Worm (Caenorhabditis elegans) whole organism, L3 larva: ENCODE results near the gene F54E7.9.
A peak's percentile ranks its signal among the peaks of the same experiment; 100 is the strongest.

Experiments
- R02D3.7 ChIP-seq: fragments of 150-350 bp; optimal IDR thresholded peaks from 2 replicates; lab custom pipeline; 2014; ENCODE audit warnings: missing biosample characterization, missing genetic modification characterization
- ZK546.5 ChIP-seq: sonication (generic microtip); optimal IDR thresholded peaks from 2 replicates; lab custom pipeline; 2017; ENCODE audit warnings: missing biosample characterization, missing genetic modification characterization
- aly-2 ChIP-seq: fragments of 150-350 bp; optimal IDR thresholded peaks from 2 replicates; lab custom pipeline; 2014; ENCODE audit warnings: missing biosample characterization, missing genetic modification characterization
- ama-1 ChIP-seq: fragments of 150-350 bp; optimal IDR thresholded peaks from 2 replicates; lab custom pipeline; 2018
- ceh-82 ChIP-seq: fragments of 150-350 bp; optimal IDR thresholded peaks from 2 replicates; lab custom pipeline; 2014; ENCODE audit warnings: missing biosample characterization, missing genetic modification characterization
- ceh-9 ChIP-seq: sonication (generic microtip); optimal IDR thresholded peaks from 2 replicates; lab custom pipeline; 2018; ENCODE audit warnings: missing biosample characterization, missing genetic modification characterization
- egl-27 ChIP-seq: sonication (generic microtip); optimal IDR thresholded peaks from 4 replicates; lab custom pipeline; 2017; ENCODE audit warnings: missing biosample characterization, missing genetic modification reagents, missing genetic modification characterization
- elt-1 ChIP-seq: fragments of 150-350 bp; optimal IDR thresholded peaks from 2 replicates; lab custom pipeline; 2014; ENCODE audit warnings: missing biosample characterization, missing genetic modification characterization
- elt-2 ChIP-seq: sonication (generic microtip); optimal IDR thresholded peaks from 2 replicates; lab custom pipeline; 2016; ENCODE audit warnings: missing genetic modification reagents, mild to moderate bottlenecking, missing genetic modification characterization, missing compliant biosample characterization
- elt-3 ChIP-seq, 3 experiments: fragments of 150-350 bp in 1 of 3; sonication (generic microtip) in 2 of 3; optimal IDR thresholded peaks; 2 replicates in 2 of 3; 4 replicates in 1 of 3; lab custom pipeline; 2014 to 2017; ENCODE audit warnings: missing biosample characterization in 3 of 3, missing genetic modification characterization in 3 of 3
- fkh-2 ChIP-seq: fragments of 150-350 bp; optimal IDR thresholded peaks from 2 replicates; lab custom pipeline; 2014; ENCODE audit warnings: missing biosample characterization, missing genetic modification reagents, missing genetic modification characterization
- fos-1 ChIP-seq: fragments of 150-350 bp; optimal IDR thresholded peaks from 2 replicates; lab custom pipeline; 2014; ENCODE audit warnings: missing biosample characterization, missing genetic modification characterization
- hmg-11 ChIP-seq: sonication (generic microtip); optimal IDR thresholded peaks from 2 replicates; lab custom pipeline; 2016; ENCODE audit warnings: missing genetic modification characterization, missing compliant biosample characterization
- jun-1 ChIP-seq: fragments of 150-350 bp; optimal IDR thresholded peaks from 2 replicates; lab custom pipeline; 2014; ENCODE audit warnings: missing biosample characterization, missing genetic modification reagents, missing genetic modification characterization
- lin-15B ChIP-seq: fragments of 150-350 bp; optimal IDR thresholded peaks from 2 replicates; lab custom pipeline; 2014; ENCODE audit warnings: missing biosample characterization, missing genetic modification characterization
- lsy-12 ChIP-seq: sonication (generic microtip); optimal IDR thresholded peaks from 2 replicates; lab custom pipeline; 2016; ENCODE audit warnings: mild to moderate bottlenecking, missing genetic modification characterization, missing compliant biosample characterization
- mdl-1 ChIP-seq: fragments of 150-350 bp; optimal IDR thresholded peaks from 2 replicates; lab custom pipeline; 2014; ENCODE audit warnings: missing biosample characterization, missing genetic modification characterization
- mml-1 ChIP-seq: fragments of 150-350 bp; sonication (generic microtip); optimal IDR thresholded peaks from 3 replicates; lab custom pipeline; 2014; ENCODE audit warnings: missing biosample characterization, missing genetic modification characterization
- nfya-1 ChIP-seq: sonication (generic microtip); optimal IDR thresholded peaks from 2 replicates; lab custom pipeline; 2017; ENCODE audit warnings: missing genetic modification characterization, mild to moderate bottlenecking, missing compliant biosample characterization, antibody characterized with exemption, moderate library complexity; ENCODE audit not compliant: insufficient read depth
- nhr-11 ChIP-seq: fragments of 150-350 bp; optimal IDR thresholded peaks from 2 replicates; lab custom pipeline; 2014; ENCODE audit warnings: missing biosample characterization, missing genetic modification characterization
- nhr-12 ChIP-seq: fragments of 150-350 bp; optimal IDR thresholded peaks from 2 replicates; lab custom pipeline; 2014; ENCODE audit warnings: missing biosample characterization, missing genetic modification characterization
- nhr-23 ChIP-seq: fragments of 150-350 bp; optimal IDR thresholded peaks from 2 replicates; lab custom pipeline; 2014; ENCODE audit warnings: missing biosample characterization, missing genetic modification reagents, missing genetic modification characterization
- nhr-237 ChIP-seq: fragments of 150-350 bp; optimal IDR thresholded peaks from 2 replicates; lab custom pipeline; 2014; ENCODE audit warnings: missing biosample characterization, missing genetic modification characterization
- nhr-25 ChIP-seq: sonication (generic microtip); optimal IDR thresholded peaks from 2 replicates; lab custom pipeline; 2017; ENCODE audit warnings: missing biosample characterization, missing genetic modification characterization
- nhr-28 ChIP-seq: fragments of 150-350 bp; optimal IDR thresholded peaks from 2 replicates; lab custom pipeline; 2014; ENCODE audit warnings: missing biosample characterization, missing genetic modification characterization
- nhr-43 ChIP-seq: sonication (generic microtip); optimal IDR thresholded peaks from 2 replicates; lab custom pipeline; 2016; ENCODE audit warnings: mild to moderate bottlenecking, missing genetic modification characterization, missing compliant biosample characterization; ENCODE audit not compliant: poor library complexity, severe bottlenecking
- nhr-67 ChIP-seq: fragments of 150-350 bp; optimal IDR thresholded peaks from 2 replicates; lab custom pipeline; 2014; ENCODE audit warnings: missing biosample characterization, missing genetic modification characterization
- nhr-76 ChIP-seq: fragments of 150-350 bp; sonication (generic microtip); optimal IDR thresholded peaks from 5 replicates; lab custom pipeline; 2014; ENCODE audit warnings: missing biosample characterization, missing genetic modification characterization
- nhr-77 ChIP-seq: fragments of 150-350 bp; optimal IDR thresholded peaks from 2 replicates; lab custom pipeline; 2014; ENCODE audit warnings: missing biosample characterization, missing genetic modification characterization
- pha-4 ChIP-seq: fragments of 150-350 bp; optimal IDR thresholded peaks from 2 replicates; lab custom pipeline; 2014; ENCODE audit warnings: missing biosample characterization, missing genetic modification reagents, missing genetic modification characterization
- pqm-1 ChIP-seq: fragments of 150-350 bp; optimal IDR thresholded peaks from 2 replicates; lab custom pipeline; 2017; ENCODE audit warnings: missing biosample characterization, missing genetic modification characterization, inconsistent platforms
- skn-1 ChIP-seq: fragments of 150-350 bp; optimal IDR thresholded peaks from 2 replicates; lab custom pipeline; 2014; ENCODE audit warnings: missing biosample characterization, missing genetic modification characterization
- snpc-4 ChIP-seq: fragments of 150-350 bp; optimal IDR thresholded peaks from 2 replicates; lab custom pipeline; 2014; ENCODE audit warnings: missing biosample characterization, missing genetic modification characterization
- tbx-2 ChIP-seq: sonication (generic microtip); optimal IDR thresholded peaks from 2 replicates; lab custom pipeline; 2016; ENCODE audit warnings: mild to moderate bottlenecking, missing genetic modification characterization, missing compliant biosample characterization
- unc-39 ChIP-seq: sonication (generic microtip); optimal IDR thresholded peaks from 4 replicates; lab custom pipeline; 2017; ENCODE audit warnings: missing biosample characterization, missing genetic modification characterization
- unc-62 ChIP-seq: fragments of 150-350 bp; sonication (generic microtip); optimal IDR thresholded peaks from 4 replicates; lab custom pipeline; 2014; ENCODE audit warnings: missing biosample characterization, missing genetic modification reagents, missing genetic modification characterization
- zag-1 ChIP-seq: fragments of 150-350 bp; optimal IDR thresholded peaks from 2 replicates; lab custom pipeline; 2014; ENCODE audit warnings: missing biosample characterization, missing genetic modification characterization
- ztf-4 ChIP-seq: fragments of 150-350 bp; optimal IDR thresholded peaks from 2 replicates; lab custom pipeline; 2014; ENCODE audit warnings: missing biosample characterization, missing genetic modification characterization

Gene F54E7.9

ce11 chrIII:5665710-5666109 is 12.0 kb downstream of the F54E7.9 start:
- no peak for TF ChIP-seq nhr-237 (tag; lab: Kevin White, UChicago)
- TF ChIP-seq R02D3.7 (tag; lab: Kevin White, UChicago) = no peak
- TF ChIP-seq nfya-1 (tag; lab: Kevin White, UChicago) = no peak
- no peak for TF ChIP-seq skn-1
- TF ChIP-seq tbx-2 (tag; lab: Kevin White, UChicago) = no peak
- TF ChIP-seq nhr-28 (tag; lab: Kevin White, UChicago) = no peak

DNA sequence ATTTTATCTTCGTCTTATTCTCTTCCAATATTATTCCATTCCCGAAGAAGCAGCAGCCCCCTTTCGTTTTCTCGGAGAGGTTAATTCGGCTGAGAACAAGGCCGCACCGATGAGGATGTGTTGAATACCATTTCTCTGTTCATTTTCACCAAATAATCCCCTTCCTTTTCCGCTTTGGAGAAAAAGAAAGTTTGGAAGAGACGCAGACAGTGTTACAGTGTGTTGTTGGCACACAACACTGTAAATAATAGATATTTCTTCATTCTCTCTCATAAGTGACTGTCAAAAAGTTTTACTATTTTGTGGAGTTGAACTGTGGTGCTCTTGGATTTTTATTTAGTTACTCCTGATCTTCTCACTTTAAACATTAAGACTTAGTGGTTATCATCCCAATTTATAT is 12.4 kb downstream of the F54E7.9 start:
- TF ChIP-seq aly-2 (tag; lab: Kevin White, UChicago) (no peak), pha-4 (tag; lab: Kevin White, UChicago) (peak; percentile 86), nhr-25 (tag; lab: Kevin White, UChicago) (peak; percentile 58), elt-3 (tag; optimal IDR thresholded peaks at IDR 0.05; lab: Kevin White, UChicago) (no peak)
- TF ChIP-seq, all 47 proteins: peak for 2

- TF ChIP-seq elt-2 (tag; lab: Kevin White, UChicago) = no peak
- TF ChIP-seq nhr-25 (tag; lab: Kevin White, UChicago) = no peak
- no peak for TF ChIP-seq snpc-4 (tag; lab: Kevin White, UChicago)
- no peak for TF ChIP-seq ztf-4 (tag; lab: Kevin White, UChicago)
- TF ChIP-seq mml-1 (tag; lab: Kevin White, UChicago) = no peak
- no peak for TF ChIP-seq fkh-2 (tag; lab: Kevin White, UChicago)
- TF ChIP-seq ceh-9 (tag; lab: Kevin White, UChicago) = no peak
- TF ChIP-seq nfya-1 (tag; lab: Kevin White, UChicago) = no peak
- no peak for TF ChIP-seq ZK546.5 (tag; lab: Kevin White, UChicago)
- TF ChIP-seq pqm-1 = no peak
Measured at ce11 chrIII:5663933-5664332, 13.8 kb downstream of the F54E7.9 start, which contains the start of gene par-3. TSS of gene par-3 (plus strand) at chrIII:5664233.

DNA sequence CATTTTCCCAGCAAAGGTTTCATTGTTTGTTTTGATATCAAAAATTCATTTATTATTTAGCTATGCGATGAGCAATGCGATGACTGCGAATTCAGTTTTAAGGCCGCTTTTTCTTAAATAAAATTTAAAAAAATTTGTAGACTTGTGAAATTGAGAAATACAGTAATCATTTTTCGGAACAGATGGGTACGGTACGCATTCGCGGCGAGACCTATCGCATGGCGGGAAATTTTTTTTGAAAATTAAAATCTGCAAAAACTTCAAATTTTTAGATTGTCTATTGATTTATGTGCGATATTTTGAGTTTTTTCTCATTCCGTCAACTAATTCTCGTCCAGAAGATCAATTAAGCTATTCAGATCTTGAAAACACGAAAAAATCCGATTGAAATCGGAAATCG is 14.2 kb downstream of the F54E7.9 start:
- TF ChIP-seq nhr-25 (tag; lab: Kevin White, UChicago) = no peak
- no peak for TF ChIP-seq pha-4 (tag; lab: Kevin White, UChicago)
- TF ChIP-seq pqm-1 = no peak
- no peak for TF ChIP-seq unc-62
- no peak for TF ChIP-seq nhr-23 (tag; lab: Kevin White, UChicago)

DNA sequence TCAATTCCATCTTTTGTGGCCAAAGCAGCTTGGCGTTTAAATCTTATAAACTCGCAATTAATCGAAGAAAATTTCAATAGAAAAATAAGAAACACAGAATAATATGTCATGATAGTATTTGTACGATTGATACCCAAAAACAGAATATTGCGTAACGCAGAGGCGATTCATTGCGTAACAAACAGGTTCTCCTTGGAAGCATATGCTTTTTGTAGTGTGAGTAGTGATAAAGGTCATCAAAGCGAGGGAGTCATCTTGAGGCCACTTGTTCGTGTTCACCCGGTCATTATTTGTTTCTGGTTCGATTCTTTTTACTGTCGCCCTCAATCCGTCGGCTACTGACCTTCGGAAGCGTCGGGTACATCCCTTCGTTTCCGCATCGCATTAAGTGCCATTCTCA is 16.7 kb downstream of the F54E7.9 start, which contains the start of gene F54E7.6:
Gene F54E7.6 (minus strand): TSS at position 110 of the 400 bp plus-strand sequence.
- TF ChIP-seq nhr-25 (tag; lab: Kevin White, UChicago) (peak; percentile 87), nhr-23 (tag; lab: Kevin White, UChicago) (peak; percentile 46), unc-39 (no peak), nhr-67 (tag; lab: Kevin White, UChicago) (no peak), nhr-43 (tag; lab: Kevin White, UChicago) (peak; percentile 3)

- no peak for TF ChIP-seq hmg-11
- TF ChIP-seq R02D3.7 (tag; lab: Kevin White, UChicago) = no peak
Measured at ce11 chrIII:5656941-5657340, 20.7 kb downstream of the F54E7.9 start, which contains the start of gene sdz-21. TSS of gene sdz-21 (minus strand) at chrIII:5657041.

DNA sequence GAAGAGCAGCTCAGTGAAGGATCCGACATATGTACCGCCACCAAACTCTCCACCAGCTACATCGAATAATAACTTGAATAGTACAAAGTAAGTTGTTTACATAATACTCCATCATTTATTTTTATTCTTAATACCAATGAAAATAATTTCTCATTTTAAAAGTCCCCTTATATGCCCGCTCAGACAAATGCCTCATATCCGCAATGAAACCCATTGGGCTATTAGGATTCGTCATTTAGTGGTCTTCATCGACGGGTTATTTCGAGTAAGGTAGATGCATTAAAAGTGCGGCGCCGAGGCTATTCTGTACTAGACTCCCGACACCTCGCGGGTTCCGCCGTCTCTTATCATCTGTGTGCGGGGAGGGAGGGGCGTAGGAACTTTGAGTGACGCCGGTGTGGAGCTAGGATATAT is 24.0 kb downstream of the F54E7.9 start:
- TF ChIP-seq nhr-76 (no peak), nhr-12 (tag; lab: Kevin White, UChicago) (no peak), lsy-12 (tag; lab: Kevin White, UChicago) (peak; percentile 71), ZK546.5 (tag; lab: Kevin White, UChicago) (no peak), lin-15B (peak; percentile 17), nhr-67 (tag; lab: Kevin White, UChicago) (no peak), egl-27 (tag; lab: Kevin White, UChicago) (no peak), elt-2 (tag; lab: Kevin White, UChicago) (peak; percentile 31), nhr-43 (tag; lab: Kevin White, UChicago) (peak; percentile 62), snpc-4 (tag; lab: Kevin White, UChicago) (peak; percentile 97), nfya-1 (tag; lab: Kevin White, UChicago) (peak; percentile 19), nhr-28 (tag; lab: Kevin White, UChicago) (no peak), R02D3.7 (tag; lab: Kevin White, UChicago) (peak; percentile 1), nhr-11 (tag; lab: Kevin White, UChicago) (no peak), pqm-1 (peak; percentile 49), ama-1 (lab: Kevin White, UChicago) (peak; percentile 81), nhr-23 (tag; lab: Kevin White, UChicago) (peak; percentile 27), nhr-77 (tag; lab: Kevin White, UChicago) (no peak), ceh-82 (tag; lab: Kevin White, UChicago) (no peak), mdl-1 (no peak), jun-1 (tag; lab: Kevin White, UChicago) (no peak), ztf-4 (tag; lab: Kevin White, UChicago) (no peak), elt-3 (tag; optimal IDR thresholded peaks at IDR 0.05; lab: Kevin White, UChicago) (no peak), nhr-25 (tag; lab: Kevin White, UChicago) (peak; percentile 43), fos-1 (tag; lab: Kevin White, UChicago) (no peak), aly-2 (tag; lab: Kevin White, UChicago) (no peak), elt-1 (tag; lab: Kevin White, UChicago) (no peak), hmg-11 (peak; percentile 13), zag-1 (tag; lab: Kevin White, UChicago) (no peak)
